Worm (Caenorhabditis elegans): Measurements from ENCODE around the gene slt-1.

slt-1 gene

ce11 chrX:14674028-14674427 lies at the start of gene slt-1:
Gene slt-1, plus strand, starts transcription at chrX:14674328.
- TF ChIP-seq nhr-12 (tag; optimal IDR thresholded peaks at IDR 0.05) (no peak), bed-3 (GFP tag; optimal IDR thresholded peaks at IDR 0.05) (no peak), nhr-76 (tag; optimal IDR thresholded peaks at IDR 0.05) (no peak), flh-1 (GFP tag; optimal IDR thresholded peaks at IDR 0.05) (no peak), unc-120 (tag; optimal IDR thresholded peaks at IDR 0.05; ENCODE audit: poor library complexity, severe bottlenecking) (peak; percentile 32), elt-1 (tag; optimal IDR thresholded peaks at IDR 0.05; ENCODE audit: borderline replicate concordance, insufficient read depth) (no peak), ceh-43 (GFP tag; optimal IDR thresholded peaks at IDR 0.05) (no peak)

- TF ChIP-seq mls-2 (tag; optimal IDR thresholded peaks at IDR 0.05) (no peak), zip-8 (tag; optimal IDR thresholded peaks at IDR 0.05) (peak; percentile 34), nhr-237 (tag; optimal IDR thresholded peaks at IDR 0.05) (no peak)
Measured at ce11 chrX:14628816-14629215, 45.3 kb upstream of the slt-1 start, which contains the start of gene F54E4.2. Gene F54E4.2, minus strand, starts transcription at chrX:14628916.

- no peak for TF ChIP-seq sem-2 (GFP tag; optimal IDR thresholded peaks at IDR 0.05)
- TF ChIP-seq lin-13 (tag; optimal IDR thresholded peaks at IDR 0.05) = no peak
- TF ChIP-seq ces-1 (GFP tag; optimal IDR thresholded peaks at IDR 0.05) = peak; percentile 80
- TF ChIP-seq mls-2 (tag; optimal IDR thresholded peaks at IDR 0.05) = no peak
- no peak for TF ChIP-seq nhr-2 (tag; optimal IDR thresholded peaks at IDR 0.05)
Measured at ce11 chrX:14633679-14634078, 40.4 kb upstream of the slt-1 start.

- TF ChIP-seq unc-39 (tag; optimal IDR thresholded peaks at IDR 0.05) = no peak
- no peak for TF ChIP-seq bed-3 (GFP tag; optimal IDR thresholded peaks at IDR 0.05)
- TF ChIP-seq unc-62 (GFP tag; optimal IDR thresholded peaks at IDR 0.05) = peak; percentile 41
Measured at ce11 chrX:14636157-14636556, 38.0 kb upstream of the slt-1 start, which contains the start of gene F54E4.3. Gene F54E4.3, minus strand, starts transcription at chrX:14636421.

ce11 chrX:14636712-14637111 lies 37.4 kb upstream of the slt-1 start:
- TF ChIP-seq blmp-1 (tag; optimal IDR thresholded peaks at IDR 0.05) = no peak
- no peak for TF ChIP-seq sem-2 (GFP tag; optimal IDR thresholded peaks at IDR 0.05)
- TF ChIP-seq drap-1 (GFP tag; optimal IDR thresholded peaks at IDR 0.05) = peak; percentile 43
- no peak for TF ChIP-seq lin-32 (GFP tag; optimal IDR thresholded peaks at IDR 0.05)
- peak; percentile 62 for TF ChIP-seq unc-62 (GFP tag; optimal IDR thresholded peaks at IDR 0.05)
- TF ChIP-seq ceh-39 (tag; optimal IDR thresholded peaks at IDR 0.05) = no peak
- no peak for TF ChIP-seq elt-3 (tag; optimal IDR thresholded peaks at IDR 0.05)
- TF ChIP-seq zip-8 (tag; optimal IDR thresholded peaks at IDR 0.05) = no peak
- peak; percentile 9 for TF ChIP-seq ceh-83 (GFP tag; optimal IDR thresholded peaks at IDR 0.05)
- TF ChIP-seq mls-2 (tag; optimal IDR thresholded peaks at IDR 0.05) = peak; percentile 57
- TF ChIP-seq unc-120 (tag; optimal IDR thresholded peaks at IDR 0.05; ENCODE audit: poor library complexity, severe bottlenecking) = no peak
- TF ChIP-seq cnd-1 (tag; optimal IDR thresholded peaks at IDR 0.05) = peak; percentile 74
- TF ChIP-seq lsy-2 (tag; optimal IDR thresholded peaks at IDR 0.05) = no peak
- TF ChIP-seq unc-39 (tag; optimal IDR thresholded peaks at IDR 0.05) = no peak
- TF ChIP-seq ces-1 (GFP tag; optimal IDR thresholded peaks at IDR 0.05) = peak; percentile 97
- no peak for TF ChIP-seq nhr-12 (tag; optimal IDR thresholded peaks at IDR 0.05)
- TF ChIP-seq hlh-1 (tag; optimal IDR thresholded peaks at IDR 0.05) = peak; percentile 19
- no peak for TF ChIP-seq nhr-2 (tag; optimal IDR thresholded peaks at IDR 0.05)
- TF ChIP-seq ceh-43 (GFP tag; optimal IDR thresholded peaks at IDR 0.05) = peak; percentile 13
- TF ChIP-seq tbx-8 (GFP tag; optimal IDR thresholded peaks at IDR 0.05) = no peak
- no peak for TF ChIP-seq ztf-11 (tag; optimal IDR thresholded peaks at IDR 0.05)
- no peak for TF ChIP-seq lin-13 (tag; optimal IDR thresholded peaks at IDR 0.05)
- peak; percentile 87 for TF ChIP-seq sptf-1 (tag; optimal IDR thresholded peaks at IDR 0.05)
- TF ChIP-seq M03D4.4 (tag; optimal IDR thresholded peaks at IDR 0.05) = peak; percentile 20
- peak; percentile 11 for TF ChIP-seq ham-2 (GFP tag; optimal IDR thresholded peaks at IDR 0.05)
- TF ChIP-seq nhr-28 (tag; optimal IDR thresholded peaks at IDR 0.05) = no peak
- no peak for TF ChIP-seq elt-1 (tag; optimal IDR thresholded peaks at IDR 0.05; ENCODE audit: borderline replicate concordance, insufficient read depth)

- TF ChIP-seq zip-8 (tag; optimal IDR thresholded peaks at IDR 0.05) (no peak), hlh-1 (tag; optimal IDR thresholded peaks at IDR 0.05) (no peak), unc-39 (tag; optimal IDR thresholded peaks at IDR 0.05) (no peak), snpc-4 (tag; optimal IDR thresholded peaks at IDR 0.05) (no peak), nhr-28 (tag; optimal IDR thresholded peaks at IDR 0.05) (no peak), nhr-12 (tag; optimal IDR thresholded peaks at IDR 0.05) (no peak), bed-3 (GFP tag; optimal IDR thresholded peaks at IDR 0.05) (no peak), lin-13 (tag; optimal IDR thresholded peaks at IDR 0.05) (no peak)
Measured at ce11 chrX:14637445-14637844, 36.7 kb upstream of the slt-1 start.
